Fruit fly (Drosophila melanogaster): Measurements from ENCODE around the gene dsx-c73A.

Gene dsx-c73A

DNA sequence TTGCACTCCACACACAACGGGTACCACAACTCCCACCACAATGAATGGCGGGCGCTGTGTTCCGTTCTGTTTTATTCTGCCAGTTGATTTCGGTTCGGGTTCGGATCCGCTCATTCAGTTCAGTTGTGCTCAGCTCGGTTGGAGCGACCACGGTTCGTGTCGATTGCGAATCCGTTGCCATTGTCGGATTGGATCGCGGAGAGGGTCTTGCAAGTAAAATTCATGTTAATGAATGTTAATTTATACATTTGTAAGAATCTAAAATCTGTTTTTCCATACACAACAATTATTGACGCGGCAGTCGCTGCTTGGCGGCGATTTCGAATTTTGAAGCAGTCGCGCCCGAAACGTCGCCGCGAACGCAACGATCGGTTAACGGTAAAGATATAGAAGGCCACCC lies 57.3 kb downstream of the dsx-c73A start, which contains the start of gene Gagr:
Gene Gagr, plus strand, starts transcription at position 81 of the 400 bp plus-strand sequence.
- no peak for TF ChIP-seq CG17801 (GFP tag; optimal IDR thresholded peaks at IDR 0.05; ENCODE audit: partially characterized antibody)

DNA sequence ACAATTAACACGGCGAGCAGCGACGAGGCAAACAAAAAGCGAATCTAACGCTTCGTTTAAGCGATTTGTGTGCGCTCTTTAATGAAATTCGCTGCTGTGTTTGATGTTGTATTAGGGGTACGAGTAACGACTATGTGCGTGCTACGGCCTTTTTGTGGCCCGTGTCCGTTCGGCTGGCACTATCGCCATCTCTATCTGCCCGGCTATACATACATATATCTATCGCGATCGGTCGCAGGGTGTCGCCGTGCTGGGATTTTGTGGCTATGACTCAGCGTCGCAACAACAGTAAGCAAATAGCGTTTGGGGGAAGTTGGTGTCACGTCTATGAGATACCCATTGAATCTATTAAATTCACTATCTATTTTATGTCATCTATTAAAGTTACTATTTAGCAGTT lies 58.1 kb downstream of the dsx-c73A start:
- no peak for TF ChIP-seq CG17801 (GFP tag; optimal IDR thresholded peaks at IDR 0.05; ENCODE audit: partially characterized antibody)

DNA sequence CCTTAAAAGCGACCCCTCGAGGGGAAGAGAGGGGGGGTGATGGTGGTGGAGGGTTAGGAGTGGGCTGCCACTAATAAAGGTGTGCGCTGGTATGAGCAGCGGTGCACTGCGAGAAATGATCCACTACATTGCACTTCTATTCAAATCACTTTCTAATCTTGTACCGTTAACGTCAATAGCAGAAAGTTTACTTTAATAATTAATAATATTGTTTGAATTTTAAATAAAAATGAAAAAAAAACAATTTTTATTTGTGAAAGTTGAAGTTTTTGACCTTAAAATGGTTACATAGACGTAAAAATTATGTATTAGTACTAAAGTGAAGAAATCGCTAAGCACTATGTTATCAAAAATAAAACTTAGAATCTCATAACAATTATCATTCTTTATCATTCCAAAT lies 58.9 kb downstream of the dsx-c73A start:
- TF ChIP-seq CG17801 (GFP tag; optimal IDR thresholded peaks at IDR 0.05; ENCODE audit: partially characterized antibody) = no peak

DNA sequence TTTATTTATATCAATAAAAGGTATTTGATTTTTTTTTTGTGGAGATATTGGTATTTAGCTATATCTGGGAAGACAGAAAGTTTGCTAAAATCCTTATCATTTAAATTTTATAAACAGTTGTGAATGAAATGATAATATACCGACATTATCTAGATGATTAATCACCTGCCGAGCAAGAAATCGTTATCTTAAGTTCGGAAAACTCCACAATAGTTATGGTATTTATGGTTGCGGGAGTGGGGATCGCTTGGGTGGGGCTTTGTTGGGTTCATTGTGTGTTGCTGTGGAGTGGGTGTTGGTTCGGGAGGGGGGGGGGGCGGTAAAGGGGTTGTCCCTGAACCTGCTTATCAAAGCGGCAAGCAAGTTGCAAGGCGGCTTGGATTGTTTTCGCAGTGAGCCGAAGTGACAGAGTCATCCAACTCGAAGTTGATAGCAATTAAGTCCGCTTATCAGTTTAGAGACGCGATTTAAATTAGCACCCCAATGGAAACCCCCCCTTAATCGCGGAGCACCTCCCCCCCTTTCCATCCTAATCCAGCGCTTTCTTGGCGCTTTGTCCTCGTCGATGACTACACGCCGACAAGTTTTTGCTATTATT lies 59.5 kb downstream of the dsx-c73A start:
- TF ChIP-seq CG17801 (GFP tag; optimal IDR thresholded peaks at IDR 0.05; ENCODE audit: partially characterized antibody) = no peak

DNA sequence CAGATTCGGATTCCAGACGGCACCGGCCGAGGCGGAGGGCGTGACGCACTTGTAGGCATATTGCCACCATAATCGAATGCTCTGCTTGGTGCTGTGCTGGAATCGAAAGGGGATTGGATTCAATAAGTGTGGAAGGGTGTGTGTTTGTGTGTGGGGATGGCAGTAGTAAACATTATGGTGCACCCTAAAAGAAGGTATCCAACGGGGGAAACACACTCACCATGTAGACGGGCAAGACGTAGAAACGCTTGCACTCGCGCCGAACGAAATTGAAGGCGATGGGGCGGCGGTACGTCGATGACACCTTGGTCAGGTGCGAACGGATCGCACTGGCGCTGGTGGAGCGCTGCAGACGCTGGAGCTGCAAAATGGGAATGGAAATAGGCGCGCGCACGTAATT lies 60.5 kb downstream of the dsx-c73A start:
- TF ChIP-seq CG17801 (GFP tag; optimal IDR thresholded peaks at IDR 0.05; ENCODE audit: partially characterized antibody) = no peak

DNA sequence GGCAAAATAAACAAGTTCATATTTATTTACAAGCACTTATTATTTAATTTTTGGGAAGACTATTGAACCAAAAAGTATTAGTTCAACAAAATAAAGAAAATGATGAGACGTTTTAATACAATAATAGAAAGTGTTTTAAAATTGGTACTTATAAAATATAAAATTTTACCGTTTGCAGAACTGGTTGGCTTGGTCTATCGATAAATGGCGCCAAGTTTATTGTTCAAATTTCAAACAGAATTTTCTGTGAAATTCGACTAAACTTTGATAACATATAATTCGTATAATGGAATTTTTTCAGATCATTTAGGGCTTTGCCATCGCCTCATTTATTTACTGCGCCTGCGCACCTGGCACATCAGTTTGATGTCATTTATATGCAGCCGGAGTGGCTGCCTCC lies 61.0 kb downstream of the dsx-c73A start:
- no peak for TF ChIP-seq CG17801 (GFP tag; optimal IDR thresholded peaks at IDR 0.05; ENCODE audit: partially characterized antibody)

DNA sequence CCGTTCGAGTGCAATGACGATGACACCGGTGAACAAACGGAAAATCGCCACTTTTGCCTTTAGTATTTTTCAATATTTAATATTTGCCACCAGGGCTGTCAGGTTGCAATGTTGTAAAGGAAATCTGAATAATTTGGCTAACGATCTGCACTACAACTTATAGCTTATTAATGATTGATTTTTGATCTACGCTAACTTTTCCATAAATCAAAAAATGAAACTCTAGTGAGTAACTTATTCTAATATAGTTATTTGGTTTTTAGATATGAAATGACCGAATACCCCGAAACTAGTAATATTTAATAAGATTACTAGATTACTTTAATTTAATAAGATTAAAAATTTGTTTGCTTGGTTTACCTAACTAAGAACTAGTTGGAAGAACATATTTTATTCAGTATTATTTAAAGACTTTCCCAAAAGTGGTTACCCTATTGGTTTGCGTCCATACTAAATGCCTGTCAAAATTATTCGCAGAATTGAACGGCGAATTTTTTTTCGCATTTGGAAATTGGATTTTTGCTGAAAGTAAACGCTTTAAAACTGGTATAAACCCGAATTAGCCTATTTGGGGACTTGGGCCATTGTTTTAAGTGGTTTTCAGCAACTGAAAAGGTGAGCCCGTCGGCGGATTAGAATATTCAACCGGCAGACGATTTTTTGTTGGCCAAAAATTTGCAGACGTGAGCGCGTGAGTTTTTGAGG lies 65.7 kb downstream of the dsx-c73A start, which contains the start of the genes Agpat3 and RAF2:
Gene Agpat3, minus strand, starts transcription at position 78 of the 705 bp plus-strand sequence.
Gene RAF2, plus strand, starts transcription at position 448 of the 705 bp plus-strand sequence.
- no peak for TF ChIP-seq CG17801 (GFP tag; optimal IDR thresholded peaks at IDR 0.05; ENCODE audit: partially characterized antibody)

DNA sequence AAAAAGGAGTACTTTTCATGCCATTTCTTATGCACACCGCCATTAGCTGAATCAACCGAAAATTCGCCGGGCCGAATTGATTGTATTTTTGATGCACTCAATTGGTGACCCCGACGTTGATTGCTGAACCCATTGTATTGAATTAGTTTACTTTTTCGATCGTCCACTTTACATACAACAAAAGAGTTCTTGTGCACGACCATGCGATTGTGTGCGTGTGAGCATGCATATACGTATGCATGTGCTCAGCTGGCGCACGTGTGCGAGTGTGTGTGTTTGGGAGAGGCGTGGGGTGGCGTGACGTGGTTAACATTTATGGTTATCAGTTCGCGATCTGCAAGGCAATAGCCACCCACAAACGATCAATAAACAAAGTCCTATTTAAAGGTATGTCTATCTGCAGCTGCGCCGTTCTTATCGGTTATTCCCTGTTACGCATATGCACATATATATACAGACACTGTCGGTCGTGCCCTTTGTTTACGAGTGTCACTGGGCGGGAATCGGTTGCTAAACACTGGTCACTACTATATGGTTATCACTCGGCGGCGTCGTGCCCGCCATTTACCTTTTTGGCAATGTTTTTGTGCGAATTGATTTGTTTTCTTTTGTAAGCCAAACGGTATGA lies 66.4 kb downstream of the dsx-c73A start:
- peak; percentile 73 for TF ChIP-seq CG17801 (GFP tag; optimal IDR thresholded peaks at IDR 0.05; ENCODE audit: partially characterized antibody)

DNA sequence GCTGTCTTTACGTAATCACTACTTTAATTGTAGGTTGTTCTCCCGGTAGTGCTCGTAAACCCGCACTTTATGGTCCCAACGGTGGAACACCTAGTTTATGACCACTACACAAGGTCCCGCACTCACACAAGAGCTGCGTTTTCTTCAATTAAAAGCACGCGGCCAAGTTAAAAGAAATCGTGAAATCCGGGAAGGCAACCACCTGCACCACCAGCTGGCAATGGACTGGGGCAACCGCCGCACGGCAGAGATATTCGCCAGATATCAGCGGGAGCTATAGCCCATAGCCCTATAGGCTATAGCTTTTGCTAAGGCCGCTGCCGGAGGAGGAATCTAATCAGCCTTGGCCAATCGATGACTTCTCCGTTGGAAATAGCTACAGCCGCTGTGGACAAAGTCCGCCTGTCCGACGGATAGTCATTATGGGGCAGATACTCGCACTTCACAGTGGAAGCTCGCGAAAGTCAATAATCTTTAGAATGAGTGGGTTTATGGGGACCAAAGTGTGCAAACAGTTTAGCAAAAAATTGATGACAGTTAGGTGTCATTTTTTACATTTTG lies 67.5 kb downstream of the dsx-c73A start:
- no peak for TF ChIP-seq CG17801 (GFP tag; optimal IDR thresholded peaks at IDR 0.05; ENCODE audit: partially characterized antibody)

DNA sequence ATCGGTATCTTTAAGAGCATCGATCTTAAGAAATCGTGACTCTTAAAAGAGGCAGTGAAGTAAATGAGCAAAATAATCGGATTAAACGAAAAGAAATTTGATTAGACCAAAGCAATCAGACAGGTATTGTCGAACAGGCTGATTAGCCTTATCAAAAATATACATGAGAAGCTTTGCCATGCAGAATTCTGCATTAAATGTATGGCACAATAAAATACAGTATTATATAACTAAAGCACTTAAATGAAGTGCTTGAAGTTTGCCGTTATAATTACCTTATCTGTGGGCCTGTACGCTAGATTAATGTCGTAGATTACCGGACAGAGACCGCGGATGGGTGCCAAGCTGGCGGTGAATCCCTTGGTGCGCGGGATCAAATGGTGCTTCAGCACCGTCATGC lies 68.7 kb downstream of the dsx-c73A start:
- no peak for TF ChIP-seq CG17801 (GFP tag; optimal IDR thresholded peaks at IDR 0.05; ENCODE audit: partially characterized antibody)

DNA sequence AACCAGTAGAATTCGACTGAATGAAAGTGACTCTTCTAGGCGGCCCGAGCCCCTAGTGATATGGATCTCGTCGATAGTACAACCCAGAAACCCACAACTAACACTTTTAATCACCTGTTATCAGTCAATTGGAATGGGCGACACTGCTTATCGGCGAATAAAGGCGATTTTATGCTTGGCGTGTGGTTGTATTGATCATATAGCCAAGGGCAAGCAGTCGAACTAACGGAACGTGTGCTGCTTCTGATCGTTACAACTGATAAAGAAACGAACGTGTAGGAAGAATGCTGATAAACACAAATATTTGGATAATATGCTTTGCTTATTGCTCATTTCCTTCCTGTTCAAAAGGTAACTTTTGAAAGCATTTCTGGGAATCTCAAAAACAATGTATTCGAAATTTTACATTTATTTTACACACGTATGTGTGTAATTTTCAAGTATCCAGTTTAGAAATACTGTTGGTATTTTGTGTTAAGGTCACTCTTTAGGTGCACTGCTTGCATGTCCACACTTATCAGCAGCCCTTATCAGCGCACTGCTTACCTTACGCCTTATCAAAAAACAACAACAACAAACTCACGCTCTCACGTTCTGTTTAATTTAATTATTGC lies 70.5 kb downstream of the dsx-c73A start, which contains the start of gene Agpat4:
Gene Agpat4, minus strand, starts transcription at position 387 of the 614 bp plus-strand sequence.
- no peak for TF ChIP-seq CG17801 (GFP tag; optimal IDR thresholded peaks at IDR 0.05; ENCODE audit: partially characterized antibody)

DNA sequence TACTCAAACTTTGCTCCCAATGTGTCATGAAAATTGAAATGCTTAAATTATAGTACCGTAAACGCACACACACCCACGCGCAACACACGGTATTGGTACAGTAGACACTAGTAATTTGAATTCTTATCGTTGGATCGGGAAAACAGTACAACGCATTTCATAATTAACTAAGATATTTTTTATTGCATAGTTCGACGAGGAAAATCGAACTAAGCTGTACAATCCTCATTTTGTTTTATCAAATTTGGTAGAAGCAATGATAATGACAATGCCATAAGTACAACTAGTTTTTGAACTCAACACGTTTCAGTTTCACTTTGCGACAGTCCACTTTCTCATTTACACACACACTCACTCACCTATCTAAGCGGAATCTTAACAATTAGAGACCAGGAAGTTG lies 71.0 kb downstream of the dsx-c73A start:
- peak; percentile 74 for TF ChIP-seq CG17801 (GFP tag; optimal IDR thresholded peaks at IDR 0.05; ENCODE audit: partially characterized antibody)

DNA sequence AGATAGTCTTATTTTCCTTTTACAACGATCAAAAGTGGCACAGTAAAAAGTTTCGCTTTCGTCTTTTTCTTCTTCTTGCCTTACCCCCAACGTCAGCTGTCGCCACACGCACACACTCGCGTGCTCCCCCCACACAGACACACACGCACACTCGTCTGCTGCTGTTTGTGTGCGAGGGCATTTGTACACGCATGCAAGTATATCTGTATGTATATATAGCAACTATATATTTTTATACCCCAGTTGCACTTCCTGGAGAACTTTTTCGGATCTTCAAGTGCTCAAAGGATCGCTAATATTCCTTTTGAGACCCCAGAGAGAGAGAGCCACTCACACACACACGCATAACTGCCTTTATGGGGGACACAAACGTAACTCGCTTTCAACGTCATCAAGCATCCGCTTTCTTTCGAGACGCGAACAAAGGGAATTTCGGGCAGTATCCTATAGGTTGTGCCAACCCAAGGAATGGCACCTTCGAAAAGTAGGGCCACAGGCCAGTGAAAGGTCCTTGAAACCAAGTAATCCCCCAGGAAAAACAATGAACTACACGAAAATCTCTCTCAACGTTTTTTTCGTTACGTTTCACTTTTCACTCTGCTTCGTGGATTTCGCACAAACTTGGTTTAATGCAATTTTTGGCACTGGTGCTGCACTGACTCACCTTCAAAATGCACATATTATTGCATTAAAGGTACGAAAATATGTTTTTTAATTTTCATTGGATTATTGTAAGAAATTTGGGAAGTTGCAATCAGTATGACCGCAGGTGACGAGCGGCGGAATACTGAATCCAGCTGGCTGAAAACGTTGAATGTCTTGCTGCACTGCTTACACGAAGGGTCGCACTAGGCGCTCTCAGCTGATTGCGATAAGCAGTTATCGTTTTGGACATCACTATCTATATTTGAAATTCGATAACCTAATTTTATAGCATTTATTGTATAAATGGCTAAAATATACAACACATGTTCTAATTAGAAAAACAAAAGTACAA lies 73.7 kb downstream of the dsx-c73A start, which contains the start of gene roq:
Gene roq, minus strand, starts transcription at position 799 of the 997 bp plus-strand sequence.
- TF ChIP-seq CG17801 (GFP tag; optimal IDR thresholded peaks at IDR 0.05; ENCODE audit: partially characterized antibody) = peak; percentile 21

Data from ovary, adult (tissue).